Fruit fly (Drosophila melanogaster) whole organism, wandering third instar larva: Measurements from ENCODE around the gene CG8664.

ENCODE experiments used
- Hr83 ChIP-seq: fragments of 200-300 bp; sonication (Bioruptor generic); optimal IDR thresholded peaks from 2 replicates; lab custom pipeline; 2016; ENCODE audit warnings: missing biosample characterization, mild to moderate bottlenecking, missing genetic modification characterization, moderate library complexity; ENCODE audit not compliant: poor library complexity, severe bottlenecking
- N ChIP-seq: fragments of >200 bp; optimal IDR thresholded peaks from 2 replicates; lab custom pipeline; 2018; ENCODE audit warnings: missing biosample characterization, missing external identifiers, missing genetic modification characterization
- dl ChIP-seq, 2 experiments: fragments of 175-275, 200-275 bp in 1 of 2; fragments of 200-275 bp in 1 of 2; sonication (Bioruptor generic); optimal IDR thresholded peaks; lab custom pipeline; 2018; ENCODE audit warnings: mild to moderate bottlenecking in 2 of 2, missing biosample characterization in 2 of 2, missing genetic modification characterization in 2 of 2, moderate library complexity in 2 of 2; ENCODE audit not compliant: partially characterized antibody in 2 of 2, insufficient read depth in 1 of 2
- h ChIP-seq: fragments of 200-800 bp; sonication (Bioruptor generic); optimal IDR thresholded peaks from 3 replicates; lab custom pipeline; 2016; ENCODE audit warnings: missing biosample characterization, mild to moderate bottlenecking, missing genetic modification characterization
- psq ChIP-seq: fragments of 200-800 bp; sonication (Bioruptor generic); optimal IDR thresholded peaks from 3 replicates; lab custom pipeline; 2017; ENCODE audit warnings: missing biosample characterization, mild to moderate bottlenecking, missing genetic modification characterization, moderate library complexity
- sv ChIP-seq: fragments of 200-800 bp; sonication (Bioruptor generic); optimal IDR thresholded peaks from 3 replicates; lab custom pipeline; 2016; ENCODE audit warnings: missing biosample characterization, missing genetic modification characterization
- usp ChIP-seq: fragments of >200 bp; optimal IDR thresholded peaks from 2 replicates; lab custom pipeline; 2017; ENCODE audit warnings: missing biosample characterization, missing genetic modification characterization

dm6 chrX:17255677-17256076 lies 26.8 kb downstream of the CG8664 start:
- TF ChIP-seq usp (no peak), dl (GFP tag; optimal IDR thresholded peaks at IDR 0.05; lab: Kevin White, UChicago; ENCODE audit: insufficient read depth in 1 of 2, partially characterized antibody in 2 of 2) (no peak), N (GFP tag; lab: Kevin White, UChicago) (no peak), psq (GFP tag; lab: Kevin White, UChicago) (no peak), h (GFP tag; lab: Kevin White, UChicago) (no peak), Hr83 (GFP tag; lab: Kevin White, UChicago) (no peak), sv (GFP tag; lab: Kevin White, UChicago) (no peak)
